Worm (Caenorhabditis elegans): ENCODE results near the gene col-17.

DNA sequence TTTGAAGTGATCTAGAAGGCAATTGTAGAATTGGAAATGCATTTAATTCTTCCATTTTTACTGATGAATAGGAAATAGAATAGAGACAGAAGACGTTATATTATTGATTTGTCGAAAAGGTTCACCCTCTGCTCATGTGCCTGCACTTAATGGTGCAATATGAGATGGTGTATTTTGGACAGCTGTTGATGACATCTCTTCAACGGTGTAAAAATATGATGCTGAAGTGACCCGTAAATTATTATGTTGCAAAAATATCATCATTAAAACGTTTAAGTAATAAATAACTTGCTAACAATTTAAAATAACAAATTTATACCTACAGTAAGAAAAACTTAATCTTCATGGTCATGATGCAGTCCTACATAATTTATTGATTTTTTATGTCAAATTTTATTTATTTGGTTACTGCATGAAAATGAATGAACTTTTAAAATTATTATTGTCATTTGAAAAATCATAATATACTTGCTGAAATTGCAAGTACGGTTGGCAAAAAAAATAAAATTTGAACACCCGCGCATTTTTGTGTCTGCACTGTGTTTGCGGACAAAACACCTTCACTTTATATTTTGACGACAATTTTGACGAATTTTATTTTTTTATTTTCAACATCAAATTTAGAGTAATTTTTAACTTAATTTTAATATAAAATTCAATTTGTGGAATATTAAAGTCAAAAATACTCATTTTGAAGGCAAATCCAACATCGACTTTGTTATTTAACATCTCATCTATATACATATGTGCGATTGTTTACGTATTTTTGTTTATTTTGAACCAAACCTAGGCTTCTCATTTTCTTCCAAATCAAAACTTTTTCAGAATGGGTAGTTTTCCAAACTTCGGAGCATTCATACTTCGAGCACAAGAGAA, 39.4 kb downstream of the col-17 start, which contains the start of the genes fbxb-88 and tbck-1:
- TF ChIP-seq lin-39 (tag; optimal IDR thresholded peaks at IDR 0.05) (peak; percentile 44), ceh-88 (GFP tag; IDR thresholded peaks at IDR 0.05) (no peak), egl-27 (tag; optimal IDR thresholded peaks at IDR 0.05) (no peak), lin-15B (tag; optimal IDR thresholded peaks at IDR 0.05) (peak; percentile 21), nhr-11 (tag; optimal IDR thresholded peaks at IDR 0.05) (no peak), lin-14 (GFP tag; optimal IDR thresholded peaks at IDR 0.05) (no peak), elt-3 (tag; optimal IDR thresholded peaks at IDR 0.05) (peak in 1 of 6 experiments; percentile 34), lin-35 (GFP tag; optimal IDR thresholded peaks at IDR 0.05) (peak; percentile 98), pqm-1 (tag; optimal IDR thresholded peaks at IDR 0.05) (no peak), aha-1 (tag; optimal IDR thresholded peaks at IDR 0.05) (no peak), skn-1 (tag; optimal IDR thresholded peaks at IDR 0.05) (no peak), alr-1 (tag; optimal IDR thresholded peaks at IDR 0.05; ENCODE audit: borderline replicate concordance) (no peak), efl-3 (GFP tag; optimal IDR thresholded peaks at IDR 0.05) (no peak)

All from whole organism, L1 larva.